Fruit fly (Drosophila melanogaster): ENCODE measurements around the gene mRpS34.

The mRpS34 gene

dm6 chr3L:16385880-16386584, 38.2 kb downstream of the mRpS34 start, which contains the start of the genes Agpat3 and RAF2 (continued):
- TF ChIP-seq Med (GFP tag) = peak; percentile 82
- TF ChIP-seq tll (GFP tag; optimal IDR thresholded peaks at IDR 0.05) = peak in 1 of 2 experiments; percentile 46
- TF ChIP-seq CG8944 (GFP tag; optimal IDR thresholded peaks at IDR 0.05) = peak; percentile 6
- TF ChIP-seq CG7357 (GFP tag; IDR thresholded peaks at IDR 0.05) = peak; percentile 68; the same call in 2 of the 3 replicates
- peak; percentile 76 for TF ChIP-seq CG14710 (tag; optimal IDR thresholded peaks at IDR 0.05)
- peak; percentile 54; the same call in 1 of the 2 replicates for TF ChIP-seq sob (GFP tag; IDR thresholded peaks at IDR 0.05)
- TF ChIP-seq sr (GFP tag; IDR thresholded peaks at IDR 0.05) = no peak
- peak; percentile 62; the same call in 1 of the 2 replicates for TF ChIP-seq CG14441 (GFP tag; IDR thresholded peaks at IDR 0.05)
- TF ChIP-seq CG30403 (GFP tag; optimal IDR thresholded peaks at IDR 0.05) = peak; percentile 66
- TF ChIP-seq CG7928 (GFP tag; optimal IDR thresholded peaks at IDR 0.05) = peak; percentile 17
- no peak for TF ChIP-seq HLH4C (GFP tag; IDR thresholded peaks at IDR 0.05; ENCODE audit: partially characterized antibody)
- peak; percentile 42 for TF ChIP-seq CG9437 (GFP tag; optimal IDR thresholded peaks at IDR 0.05)
- no peak for TF ChIP-seq ap (GFP tag; IDR thresholded peaks at IDR 0.05)
- no peak for TF ChIP-seq CG10431 (GFP tag; optimal IDR thresholded peaks at IDR 0.05)
- no peak for TF ChIP-seq nerfin-1 (tag; optimal IDR thresholded peaks at IDR 0.05)
- peak; percentile 17 for TF ChIP-seq CG1603 (tag; optimal IDR thresholded peaks at IDR 0.05)
- peak; percentile 37 for TF ChIP-seq BEAF-32 (GFP tag; optimal IDR thresholded peaks at IDR 0.05)
- TF ChIP-seq Bteb2 (GFP tag; optimal IDR thresholded peaks at IDR 0.05) = peak; percentile 18
- TF ChIP-seq CG5953 (GFP tag; IDR thresholded peaks at IDR 0.05) = 0 out of 2 replicates have a peak, but pooled peaks have one; percentile 10
- no peak for TF ChIP-seq CG7963 (GFP tag; IDR thresholded peaks at IDR 0.05; ENCODE audit: partially characterized antibody)
- TF ChIP-seq CG8290 (GFP tag; optimal IDR thresholded peaks at IDR 0.05) = no peak
- TF ChIP-seq CG8290 (tag; optimal IDR thresholded peaks at IDR 0.05) = peak in 1 of 2 experiments; percentile 9
- TF ChIP-seq Adf1 (GFP tag; IDR thresholded peaks at IDR 0.05) = no peak
- no peak; the same call in 1 of the 2 replicates for TF ChIP-seq CG11247 (GFP tag; IDR thresholded peaks at IDR 0.05)
- TF ChIP-seq lmd (GFP tag; IDR thresholded peaks at IDR 0.05) = peak; percentile 67
- peak; percentile 25 for TF ChIP-seq MBD-R2 (GFP tag; IDR thresholded peaks at IDR 0.05)
- peak; percentile 11 for TF ChIP-seq CG15696 (tag; optimal IDR thresholded peaks at IDR 0.05)
- no peak for TF ChIP-seq Hand (GFP tag; optimal IDR thresholded peaks at IDR 0.05)
- peak; percentile 65 for TF ChIP-seq CG11504 (tag; optimal IDR thresholded peaks at IDR 0.05)
- TF ChIP-seq en (GFP tag; optimal IDR thresholded peaks at IDR 0.05) = no peak
- TF ChIP-seq Hsf (GFP tag; optimal IDR thresholded peaks at IDR 0.05) = peak; percentile 41
- TF ChIP-seq CG14050 (GFP tag; IDR thresholded peaks at IDR 0.05) = no peak
- TF ChIP-seq gem (tag; optimal IDR thresholded peaks at IDR 0.05) = peak; percentile 73
- no peak for TF ChIP-seq bowl (GFP tag; IDR thresholded peaks at IDR 0.05)
- no peak for TF ChIP-seq CG43689 (GFP tag; IDR thresholded peaks at IDR 0.05)
- TF ChIP-seq prd (optimal IDR thresholded peaks at IDR 0.05) = no peak
- TF ChIP-seq prd (GFP tag; IDR thresholded peaks at IDR 0.05) = peak; percentile 67; the same call in 2 of the 3 replicates
- no peak for TF ChIP-seq CG1529 (GFP tag; optimal IDR thresholded peaks at IDR 0.05)
- peak; percentile 21 for TF ChIP-seq Six4 (GFP tag; optimal IDR thresholded peaks at IDR 0.05)
- TF ChIP-seq dimm (GFP tag; IDR thresholded peaks at IDR 0.05) = no peak
- TF ChIP-seq CG13424 (tag; optimal IDR thresholded peaks at IDR 0.05) = peak; percentile 49
- no peak for TF ChIP-seq CG16779 (GFP tag; IDR thresholded peaks at IDR 0.05)
- peak; percentile 73 for TF ChIP-seq CG12391 (tag; optimal IDR thresholded peaks at IDR 0.05)
- no peak for TF ChIP-seq CG31388 (GFP tag; optimal IDR thresholded peaks at IDR 0.05)
- TF ChIP-seq B-H2 (GFP tag; optimal IDR thresholded peaks at IDR 0.05) = no peak
- peak; percentile 51; the same call in 1 of the 2 replicates for TF ChIP-seq sisA (GFP tag; IDR thresholded peaks at IDR 0.05)
- peak in 1 of 2 experiments; percentile 35 for TF ChIP-seq bsh (GFP tag; optimal IDR thresholded peaks at IDR 0.05)
- TF ChIP-seq dysf (GFP tag; IDR thresholded peaks at IDR 0.05) = peak; percentile 56; the same call in 1 of the 3 replicates
- no peak for TF ChIP-seq cg (GFP tag; optimal IDR thresholded peaks at IDR 0.05)
- TF ChIP-seq twi (tag; optimal IDR thresholded peaks at IDR 0.05) = no peak
